Fruit fly (Drosophila melanogaster): ENCODE data around the gene Traf-like.

dm6 chrX:16374059-16374458 lies 40.8 kb upstream of the Traf-like start:
- TF ChIP-seq Mnt (GFP tag; optimal IDR thresholded peaks at IDR 0.05) (no peak), tj (GFP tag; optimal IDR thresholded peaks at IDR 0.05) (no peak)

Measured in whole organism, adult.